Fruit fly (Drosophila melanogaster): ENCODE measurements around the gene CG16713.

DNA sequence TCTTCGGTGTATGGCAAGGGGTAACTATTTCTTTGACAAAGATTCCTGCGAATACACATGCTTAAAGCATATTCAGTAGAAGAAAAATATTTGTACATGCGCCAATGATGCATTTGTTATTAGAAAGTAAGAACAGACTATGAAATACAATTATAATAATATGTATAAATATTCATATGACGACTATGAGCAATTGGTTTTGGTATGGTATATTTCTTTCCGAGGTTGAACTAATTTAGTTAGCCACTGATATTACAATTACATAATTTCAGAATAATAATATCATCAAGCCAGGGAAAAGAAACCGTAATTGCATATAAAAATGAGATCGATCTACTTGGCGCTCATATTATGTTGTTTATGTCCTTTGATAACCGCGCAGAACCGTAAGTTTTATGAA lies 6.3 kb upstream of the CG16713 start, which contains the start of gene CG43145:
- no peak for TF ChIP-seq Met (GFP tag; optimal IDR thresholded peaks at IDR 0.05)
- no peak for TF ChIP-seq ss (GFP tag; optimal IDR thresholded peaks at IDR 0.05)
